Fruit fly (Drosophila melanogaster): ENCODE data around the gene Sec5.

Gene Sec5

DNA sequence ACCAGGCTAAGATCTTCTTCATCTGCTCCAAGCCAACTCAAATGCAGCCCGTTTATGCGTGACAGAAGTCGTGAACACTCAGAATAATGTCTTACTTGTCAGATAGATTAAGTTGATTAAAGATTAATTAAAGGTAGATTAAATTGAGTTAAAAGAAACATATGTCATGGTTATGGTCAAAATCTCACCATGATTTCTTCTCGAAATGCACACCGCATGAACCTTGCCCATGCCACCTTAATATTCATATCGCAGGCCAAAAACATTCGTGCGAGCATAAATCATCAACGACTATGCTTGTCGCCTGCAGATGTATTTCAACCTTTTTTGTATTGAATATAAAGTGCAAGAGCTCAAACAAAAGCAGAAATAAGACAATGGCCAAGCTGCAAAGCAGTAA lies 20.0 kb upstream of the Sec5 start (continued):
- TF ChIP-seq Hr4 (GFP tag; optimal IDR thresholded peaks at IDR 0.05) (peak; percentile 88), topi (GFP tag; optimal IDR thresholded peaks at IDR 0.05) (peak; percentile 83), Lpt (GFP tag; optimal IDR thresholded peaks at IDR 0.05) (peak; percentile 70), ss (GFP tag; optimal IDR thresholded peaks at IDR 0.05) (peak; percentile 46 to 68), CG32006 (GFP tag; optimal IDR thresholded peaks at IDR 0.05) (peak; percentile 81), CG34406 (GFP tag; optimal IDR thresholded peaks at IDR 0.05) (peak; percentile 70), Eip75B (GFP tag; optimal IDR thresholded peaks at IDR 0.05) (peak; percentile 80), CG6854 (GFP tag; optimal IDR thresholded peaks at IDR 0.05) (no peak), Eip93F (GFP tag; optimal IDR thresholded peaks at IDR 0.05) (peak; percentile 53), CG15336 (GFP tag; IDR thresholded peaks at IDR 0.05) (peak; percentile 94), salr (GFP tag; optimal IDR thresholded peaks at IDR 0.05) (peak; percentile 59 to 81), eg (GFP tag; IDR thresholded peaks at IDR 0.05) (peak; percentile 91), Sox15 (GFP tag; optimal IDR thresholded peaks at IDR 0.05) (no peak), spab (GFP tag; optimal IDR thresholded peaks at IDR 0.05) (peak; percentile 31), CG9139 (GFP tag; optimal IDR thresholded peaks at IDR 0.05) (no peak), fd59A (GFP tag; optimal IDR thresholded peaks at IDR 0.05) (peak; percentile 78), CG31627 (GFP tag; optimal IDR thresholded peaks at IDR 0.05) (peak; percentile 87), CG8319 (GFP tag; optimal IDR thresholded peaks at IDR 0.05) (peak; percentile 35), CG8119 (GFP tag; IDR thresholded peaks at IDR 0.05) (peak; percentile 93), dsx (GFP tag; optimal IDR thresholded peaks at IDR 0.05; ENCODE audit: poor library complexity, severe bottlenecking) (peak; percentile 71), CG3032 (tag; optimal IDR thresholded peaks at IDR 0.05) (peak; percentile 71), net (GFP tag; optimal IDR thresholded peaks at IDR 0.05) (peak; percentile 73), Ets96B (tag; optimal IDR thresholded peaks at IDR 0.05) (peak; percentile 63), CG6808 (GFP tag; optimal IDR thresholded peaks at IDR 0.05) (peak; percentile 53), Eip78C (GFP tag) (peak; percentile 94), CG11902 (GFP tag; optimal IDR thresholded peaks at IDR 0.05) (peak; percentile 15), vri (GFP tag; optimal IDR thresholded peaks at IDR 0.05) (peak; percentile 95), CG1621 (tag; optimal IDR thresholded peaks at IDR 0.05) (peak; percentile 76), CG4318 (GFP tag; optimal IDR thresholded peaks at IDR 0.05) (peak; percentile 57), fd85E (GFP tag; optimal IDR thresholded peaks at IDR 0.05) (peak; percentile 11), pdm3 (GFP tag; optimal IDR thresholded peaks at IDR 0.05) (peak; percentile 92), Blimp-1 (GFP tag; optimal IDR thresholded peaks at IDR 0.05) (peak; percentile 66), Smox (GFP tag; optimal IDR thresholded peaks at IDR 0.05) (peak; percentile 83), Hr38 (GFP tag; optimal IDR thresholded peaks at IDR 0.05) (no peak), CG10669 (GFP tag; optimal IDR thresholded peaks at IDR 0.05) (peak; percentile 52), CG8632 (GFP tag; optimal IDR thresholded peaks at IDR 0.05) (peak; percentile 66)

DNA sequence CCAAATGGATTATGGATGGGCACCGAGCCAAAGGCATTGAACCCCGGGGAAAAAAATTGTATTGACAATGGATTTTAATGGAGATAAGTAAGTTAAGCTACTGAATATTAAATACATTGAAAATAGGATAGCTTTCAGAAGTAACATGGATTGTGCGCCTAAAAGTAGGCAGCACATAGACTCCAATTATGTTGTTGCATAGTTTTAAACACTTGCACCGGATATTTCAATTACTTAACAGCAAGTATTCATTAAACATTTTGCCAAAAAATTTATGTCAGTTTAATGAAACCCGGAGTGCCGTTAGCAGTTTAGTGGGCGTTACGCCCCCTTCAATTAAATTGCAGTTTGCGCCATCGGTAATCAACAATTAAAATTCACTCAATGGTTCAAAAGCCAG lies 19.0 kb upstream of the Sec5 start:
- TF ChIP-seq CG15336 (GFP tag; IDR thresholded peaks at IDR 0.05), result no peak
- TF ChIP-seq Eip75B (GFP tag; optimal IDR thresholded peaks at IDR 0.05), result no peak
- TF ChIP-seq Blimp-1 (GFP tag; optimal IDR thresholded peaks at IDR 0.05), result no peak

DNA sequence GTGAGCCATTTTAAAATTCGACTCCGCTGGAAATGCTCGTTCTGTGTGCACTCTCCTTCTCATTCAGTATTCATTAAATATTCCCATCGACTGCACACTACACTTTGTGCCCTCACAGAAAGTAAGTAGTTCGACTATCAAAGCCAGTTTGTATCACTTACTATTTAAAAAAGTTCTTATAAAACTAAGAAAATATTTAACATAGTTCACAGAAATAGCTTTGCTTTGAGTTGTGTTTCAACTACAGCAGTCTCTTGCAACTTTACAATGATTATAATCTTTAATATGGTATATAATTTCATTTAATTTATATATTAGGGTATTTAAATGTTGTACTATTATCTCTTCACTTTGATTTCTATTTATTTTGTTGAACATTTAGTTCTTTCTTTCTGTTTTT lies 17.6 kb upstream of the Sec5 start:
- TF ChIP-seq CG32006 (GFP tag; optimal IDR thresholded peaks at IDR 0.05) (peak; percentile 19), Eip75B (GFP tag; optimal IDR thresholded peaks at IDR 0.05) (no peak), svp (GFP tag) (peak; percentile 28), fd85E (GFP tag; optimal IDR thresholded peaks at IDR 0.05) (no peak), CG10669 (GFP tag; optimal IDR thresholded peaks at IDR 0.05) (no peak), CG1621 (tag; optimal IDR thresholded peaks at IDR 0.05) (no peak), CG15336 (GFP tag; IDR thresholded peaks at IDR 0.05) (peak; percentile 28; the same call in 1 of the 2 replicates), CG10631 (GFP tag; optimal IDR thresholded peaks at IDR 0.05) (no peak), Met (GFP tag; optimal IDR thresholded peaks at IDR 0.05) (no peak), Hr39 (GFP tag; optimal IDR thresholded peaks at IDR 0.05) (no peak), CG11902 (GFP tag; optimal IDR thresholded peaks at IDR 0.05) (no peak), eg (GFP tag; IDR thresholded peaks at IDR 0.05) (no peak), CG6792 (GFP tag; optimal IDR thresholded peaks at IDR 0.05) (no peak), CG3919 (GFP tag; optimal IDR thresholded peaks at IDR 0.05) (no peak), Ets21C (GFP tag; optimal IDR thresholded peaks at IDR 0.05) (no peak), CG11294 (GFP tag; IDR thresholded peaks at IDR 0.05) (no peak), CG6276 (GFP tag; optimal IDR thresholded peaks at IDR 0.05) (no peak), Hr4 (GFP tag; optimal IDR thresholded peaks at IDR 0.05) (no peak), Eip93F (GFP tag; optimal IDR thresholded peaks at IDR 0.05) (no peak), topi (GFP tag; optimal IDR thresholded peaks at IDR 0.05) (no peak), CG6808 (GFP tag; optimal IDR thresholded peaks at IDR 0.05) (no peak), Eip78C (GFP tag) (peak; percentile 13), CG8119 (GFP tag; IDR thresholded peaks at IDR 0.05) (no peak), CG31627 (GFP tag; optimal IDR thresholded peaks at IDR 0.05) (no peak), Lpt (GFP tag; optimal IDR thresholded peaks at IDR 0.05) (no peak)
